Worm (Caenorhabditis elegans) whole organism, L1 larva: ENCODE measurements around the gene cal-1.

Experiments used
- C34B4.2 ChIP-seq: sonication (generic microtip); optimal IDR thresholded peaks from 2 replicates; lab custom pipeline; 2017; ENCODE audit warnings: mild to moderate bottlenecking, missing genetic modification characterization, missing compliant biosample characterization
- Y116A8C.19 ChIP-seq: sonication (generic microtip); optimal IDR thresholded peaks from 2 replicates; lab custom pipeline; 2016; ENCODE audit warnings: missing compliant biosample characterization, missing genetic modification characterization, borderline replicate concordance
- ama-1 ChIP-seq: fragments of 150-350 bp; optimal IDR thresholded peaks from 2 replicates; lab custom pipeline; 2014
- ceh-63 ChIP-seq: fragments of 200-800 bp; sonication (Bioruptor generic); optimal IDR thresholded peaks from 2 replicates; lab custom pipeline; 2018; ENCODE audit warnings: mild to moderate bottlenecking, missing genetic modification characterization, missing compliant biosample characterization
- ceh-8 ChIP-seq: fragments of 200-800 bp; sonication (Bioruptor generic); optimal IDR thresholded peaks from 2 replicates; lab custom pipeline; 2018; ENCODE audit warnings: mild to moderate bottlenecking, missing genetic modification characterization, moderate library complexity, missing compliant biosample characterization
- ceh-88 ChIP-seq: fragments of 200-800 bp; sonication (Bioruptor generic); IDR thresholded peaks from 2 replicates; pipeline ENCODE4 v1.3.6; 2022; ENCODE audit warnings: missing genetic modification characterization, missing compliant biosample characterization
- dsc-1 ChIP-seq: sonication (generic microtip); optimal IDR thresholded peaks from 2 replicates; lab custom pipeline; 2016; ENCODE audit warnings: mild to moderate bottlenecking, missing genetic modification characterization, missing compliant biosample characterization
- efl-1 ChIP-seq, 4 experiments: fragments of 150-350 bp; optimal IDR thresholded peaks in 3 of 4; peaks in 1 of 4; 1 replicate in 1 of 4; 2 replicates in 3 of 4; lab custom pipeline; 2014; ENCODE audit warnings: missing biosample characterization in 2 of 4, missing genetic modification characterization in 2 of 4, missing genetic modification reagents in 2 of 4
- efl-3 ChIP-seq: fragments of 200-800 bp; sonication (Bioruptor generic); optimal IDR thresholded peaks from 2 replicates; lab custom pipeline; 2018; ENCODE audit warnings: mild to moderate bottlenecking, missing genetic modification characterization, missing compliant biosample characterization
- egl-13 ChIP-seq: sonication (generic microtip); optimal IDR thresholded peaks from 2 replicates; lab custom pipeline; 2016; ENCODE audit warnings: missing genotype, missing genetic modification reagents, missing genetic modification characterization, missing compliant biosample characterization
- elt-2 ChIP-seq: sonication (generic microtip); optimal IDR thresholded peaks from 2 replicates; lab custom pipeline; 2016; ENCODE audit warnings: missing genetic modification characterization, mild to moderate bottlenecking, inconsistent platforms, missing compliant biosample characterization, missing genetic modification reagents
- fos-1 ChIP-seq: fragments of 150-350 bp; optimal IDR thresholded peaks from 2 replicates; lab custom pipeline; 2014; ENCODE audit warnings: missing biosample characterization, missing genetic modification characterization
- hpl-2 ChIP-seq: fragments of 150-350 bp; optimal IDR thresholded peaks from 2 replicates; lab custom pipeline; 2014; ENCODE audit warnings: missing biosample characterization, missing genetic modification reagents, missing genetic modification characterization
- irx-1 ChIP-seq: sonication (generic microtip); optimal IDR thresholded peaks from 2 replicates; lab custom pipeline; 2016; ENCODE audit warnings: missing genetic modification characterization, missing compliant biosample characterization
- lin-13 ChIP-seq: fragments of 150-350 bp; optimal IDR thresholded peaks from 2 replicates; lab custom pipeline; 2014; ENCODE audit warnings: missing biosample characterization, missing genetic modification reagents, missing genetic modification characterization
- lin-14 ChIP-seq: fragments of 200-800 bp; sonication (Bioruptor generic); optimal IDR thresholded peaks from 2 replicates; lab custom pipeline; 2018; ENCODE audit warnings: mild to moderate bottlenecking, missing genetic modification characterization, moderate library complexity, missing compliant biosample characterization
- lin-15B ChIP-seq: fragments of 150-350 bp; sonication (generic microtip); optimal IDR thresholded peaks from 3 replicates; lab custom pipeline; 2014; ENCODE audit warnings: missing biosample characterization, missing genetic modification characterization
- lin-35 ChIP-seq, 2 experiments: fragments of 150-350 bp; optimal IDR thresholded peaks; 2 replicates each; lab custom pipeline; 2014; ENCODE audit warnings: missing biosample characterization in 2 of 2, missing genetic modification characterization in 2 of 2, missing genetic modification reagents in 2 of 2
- lin-39 ChIP-seq: fragments of 150-350 bp; optimal IDR thresholded peaks from 2 replicates; lab custom pipeline; 2014; ENCODE audit warnings: missing biosample characterization, missing genetic modification reagents, missing genetic modification characterization
- mab-9 ChIP-seq: fragments of 200-800 bp; sonication (Bioruptor generic); IDR thresholded peaks from 2 replicates; pipeline ENCODE4 v1.3.6; 2022; ENCODE audit warnings: missing genetic modification reagents, missing genetic modification characterization, missing compliant biosample characterization
- mef-2 ChIP-seq: fragments of 150-350 bp; optimal IDR thresholded peaks from 2 replicates; lab custom pipeline; 2014; ENCODE audit warnings: missing biosample characterization, missing genetic modification characterization
- nhr-11 ChIP-seq: fragments of 150-350 bp; optimal IDR thresholded peaks from 2 replicates; lab custom pipeline; 2014; ENCODE audit warnings: missing biosample characterization, missing genetic modification characterization
- nhr-19 ChIP-seq: fragments of 200-800 bp; sonication (Bioruptor generic); conservative IDR thresholded peaks from 2 replicates; pipeline ENCODE4 v1.3.6; 2022; ENCODE audit warnings: missing genetic modification characterization, missing compliant biosample characterization
- nhr-20 ChIP-seq: sonication (generic microtip); optimal IDR thresholded peaks from 2 replicates; lab custom pipeline; 2016; ENCODE audit warnings: mild to moderate bottlenecking, missing genetic modification characterization, missing compliant biosample characterization
- nhr-237 ChIP-seq: fragments of 150-350 bp; optimal IDR thresholded peaks from 2 replicates; lab custom pipeline; 2014; ENCODE audit warnings: missing biosample characterization, missing genetic modification characterization
- nhr-47 ChIP-seq: sonication (generic microtip); optimal IDR thresholded peaks from 2 replicates; lab custom pipeline; 2016; ENCODE audit warnings: mild to moderate bottlenecking, missing genetic modification characterization, moderate library complexity, missing compliant biosample characterization
- nhr-71 ChIP-seq: sonication (generic microtip); optimal IDR thresholded peaks from 2 replicates; lab custom pipeline; 2016; ENCODE audit warnings: mild to moderate bottlenecking, missing genetic modification characterization, moderate library complexity, missing compliant biosample characterization
- nhr-76 ChIP-seq: sonication (generic microtip); optimal IDR thresholded peaks from 2 replicates; lab custom pipeline; 2017; ENCODE audit warnings: missing biosample characterization, missing genetic modification characterization
- nhr-85 ChIP-seq: sonication (generic microtip); peaks from one replicate; lab custom pipeline; 2016; ENCODE audit warnings: missing genetic modification characterization, inconsistent platforms, missing compliant biosample characterization
- nhr-90 ChIP-seq: sonication (generic microtip); optimal IDR thresholded peaks from 2 replicates; lab custom pipeline; 2016; ENCODE audit warnings: mild to moderate bottlenecking, missing genetic modification characterization, missing compliant biosample characterization; ENCODE audit not compliant: poor library complexity
- pag-3 ChIP-seq: sonication (generic microtip); optimal IDR thresholded peaks from 2 replicates; lab custom pipeline; 2017; ENCODE audit warnings: missing genetic modification characterization, mild to moderate bottlenecking, missing compliant biosample characterization, antibody characterized with exemption, borderline replicate concordance; ENCODE audit not compliant: insufficient read depth
- pax-3 ChIP-seq: fragments of 200-800 bp; sonication (Bioruptor generic); optimal IDR thresholded peaks from 2 replicates; lab custom pipeline; 2018; ENCODE audit warnings: mild to moderate bottlenecking, missing genetic modification characterization, moderate library complexity, missing compliant biosample characterization
- pqm-1 ChIP-seq: sonication (generic microtip); optimal IDR thresholded peaks from 3 replicates; lab custom pipeline; 2017; ENCODE audit warnings: missing biosample characterization, missing genetic modification characterization
- skn-1 ChIP-seq: fragments of 150-350 bp; optimal IDR thresholded peaks from 2 replicates; lab custom pipeline; 2014; ENCODE audit warnings: missing biosample characterization, missing genetic modification characterization
- sox-4 ChIP-seq: sonication (generic microtip); optimal IDR thresholded peaks from 2 replicates; lab custom pipeline; 2016; ENCODE audit warnings: missing genetic modification characterization, missing compliant biosample characterization
- sptf-1 ChIP-seq: fragments of 150-350 bp; optimal IDR thresholded peaks from 2 replicates; lab custom pipeline; 2014; ENCODE audit warnings: missing biosample characterization, missing genetic modification characterization
- tbx-2 ChIP-seq: sonication (generic microtip); optimal IDR thresholded peaks from 2 replicates; lab custom pipeline; 2016; ENCODE audit warnings: missing genetic modification characterization, missing compliant biosample characterization
- tlp-1 ChIP-seq: fragments of 150-350 bp; optimal IDR thresholded peaks from 2 replicates; lab custom pipeline; 2014; ENCODE audit warnings: missing biosample characterization, missing genetic modification characterization
- unc-30 ChIP-seq: sonication (generic microtip); optimal IDR thresholded peaks from 2 replicates; lab custom pipeline; 2017; ENCODE audit warnings: missing biosample characterization, missing genetic modification characterization
- unc-98 ChIP-seq: fragments of 200-800 bp; sonication (Bioruptor generic); IDR thresholded peaks from 2 replicates; pipeline ENCODE4 v1.3.6; 2022; ENCODE audit warnings: missing genetic modification characterization, missing compliant biosample characterization
- vab-15 ChIP-seq: sonication (generic microtip); optimal IDR thresholded peaks from 2 replicates; lab custom pipeline; 2017; ENCODE audit warnings: missing genotype, mild to moderate bottlenecking, missing genetic modification characterization, missing compliant biosample characterization
- xbp-1 ChIP-seq: sonication (generic microtip); optimal IDR thresholded peaks from 2 replicates; lab custom pipeline; 2016; ENCODE audit warnings: missing genetic modification characterization, missing compliant biosample characterization
- zag-1 ChIP-seq: fragments of 150-350 bp; optimal IDR thresholded peaks from 2 replicates; lab custom pipeline; 2014; ENCODE audit warnings: missing biosample characterization, missing genetic modification characterization
- ztf-11 ChIP-seq, 2 experiments: sonication (generic microtip); optimal IDR thresholded peaks; 2 replicates each; lab custom pipeline; 2016 to 2017; ENCODE audit warnings: missing genetic modification characterization in 2 of 2, missing biosample characterization in 1 of 2, missing compliant biosample characterization in 1 of 2
- ztf-4 ChIP-seq: fragments of 150-350 bp; optimal IDR thresholded peaks from 2 replicates; lab custom pipeline; 2014; ENCODE audit warnings: missing biosample characterization, missing genetic modification characterization

The cal-1 gene

ce11 chrV:12513900-12514299, 3.1 kb downstream of the cal-1 start:
- no peak for TF ChIP-seq vab-15 (tag; lab: Kevin White, UChicago)
- TF ChIP-seq nhr-85 (tag; lab: Kevin White, UChicago), result no peak
- no peak for TF ChIP-seq xbp-1
- no peak for TF ChIP-seq C34B4.2
- TF ChIP-seq lin-35 (GFP tag; optimal IDR thresholded peaks at IDR 0.05; lab: Kevin White, UChicago), result peak in 1 of 2 experiments; percentile 7
- peak; percentile 1 for TF ChIP-seq nhr-20 (tag; lab: Kevin White, UChicago)
- TF ChIP-seq ama-1 (lab: Kevin White, UChicago), result no peak
- no peak for TF ChIP-seq ceh-8
- no peak for TF ChIP-seq Y116A8C.19 (tag; lab: Kevin White, UChicago)
- no peak for TF ChIP-seq tbx-2 (tag; lab: Kevin White, UChicago)
- TF ChIP-seq lin-13, result no peak
- peak; percentile 45 for TF ChIP-seq elt-2 (tag; lab: Kevin White, UChicago)
- no peak for TF ChIP-seq sptf-1 (tag; lab: Kevin White, UChicago)
- no peak for TF ChIP-seq nhr-19 (GFP tag; lab: Robert Waterston, UW)
- no peak for TF ChIP-seq efl-1 (optimal IDR thresholded peaks at IDR 0.05; lab: Kevin White, UChicago)
- no peak for TF ChIP-seq efl-1 (GFP tag; optimal IDR thresholded peaks at IDR 0.05 in 1 of 2; lab: Kevin White, UChicago)
- TF ChIP-seq mab-9, result no peak
- no peak for TF ChIP-seq nhr-47 (tag; lab: Kevin White, UChicago)
- no peak for TF ChIP-seq pqm-1 (tag; lab: Kevin White, UChicago)
- no peak for TF ChIP-seq nhr-90
- no peak for TF ChIP-seq pax-3 (tag; lab: Kevin White, UChicago)
- no peak for TF ChIP-seq tlp-1 (tag; lab: Kevin White, UChicago)
- no peak for TF ChIP-seq egl-13 (tag; lab: Kevin White, UChicago)
- TF ChIP-seq nhr-237 (tag; lab: Kevin White, UChicago), result no peak
- no peak for TF ChIP-seq irx-1 (tag; lab: Kevin White, UChicago)
- TF ChIP-seq zag-1 (tag; lab: Kevin White, UChicago), result no peak
- peak; percentile 10 for TF ChIP-seq nhr-71 (tag; lab: Kevin White, UChicago)
- TF ChIP-seq lin-14 (GFP tag; lab: Kevin White, UChicago), result no peak
- TF ChIP-seq ztf-4 (tag; lab: Kevin White, UChicago), result no peak
- TF ChIP-seq ztf-11 (tag; optimal IDR thresholded peaks at IDR 0.05; lab: Kevin White, UChicago), result no peak
- no peak for TF ChIP-seq lin-15B (tag; lab: Kevin White, UChicago)
- no peak for TF ChIP-seq unc-98 (GFP tag; lab: Robert Waterston, UW)
- no peak for TF ChIP-seq ceh-88 (GFP tag; lab: Robert Waterston, UW)
- TF ChIP-seq nhr-76 (tag; lab: Kevin White, UChicago), result no peak
- TF ChIP-seq mef-2, result no peak
- peak; percentile 25 for TF ChIP-seq hpl-2 (GFP tag; lab: Kevin White, UChicago)
- no peak for TF ChIP-seq lin-39
- no peak for TF ChIP-seq nhr-11
- TF ChIP-seq dsc-1 (tag; lab: Kevin White, UChicago), result no peak
- no peak for TF ChIP-seq efl-3 (GFP tag; lab: Kevin White, UChicago)
- no peak for TF ChIP-seq sox-4
- TF ChIP-seq pag-3 (tag; lab: Kevin White, UChicago), result no peak
- TF ChIP-seq ceh-63, result no peak
- peak; percentile 12 for TF ChIP-seq skn-1 (tag; lab: Kevin White, UChicago)
- TF ChIP-seq fos-1 (tag; lab: Kevin White, UChicago), result no peak
- no peak for TF ChIP-seq unc-30 (tag; lab: Kevin White, UChicago)
